Worm (Caenorhabditis elegans): Measurements from ENCODE around the gene F54E2.2.

ce11 chrV:2832666-2833065, 36.6 kb downstream of the F54E2.2 start, which contains the start of gene srj-50:
- TF ChIP-seq lin-13 (tag; optimal IDR thresholded peaks at IDR 0.05) = no peak
- no peak for TF ChIP-seq unc-120 (tag; optimal IDR thresholded peaks at IDR 0.05; ENCODE audit: poor library complexity, severe bottlenecking)
- TF ChIP-seq cnd-1 (tag; optimal IDR thresholded peaks at IDR 0.05) = no peak
- no peak for TF ChIP-seq ceh-83 (GFP tag; optimal IDR thresholded peaks at IDR 0.05)
- no peak for TF ChIP-seq mls-2 (tag; optimal IDR thresholded peaks at IDR 0.05)
- TF ChIP-seq mep-1 (tag; optimal IDR thresholded peaks at IDR 0.05) = no peak
- TF ChIP-seq nhr-12 (tag; optimal IDR thresholded peaks at IDR 0.05) = no peak
- TF ChIP-seq elt-1 (tag; optimal IDR thresholded peaks at IDR 0.05; ENCODE audit: borderline replicate concordance, insufficient read depth) = no peak
- no peak for TF ChIP-seq pha-4 (tag; optimal IDR thresholded peaks at IDR 0.05)
- no peak for TF ChIP-seq unc-62 (GFP tag; optimal IDR thresholded peaks at IDR 0.05)

Data from whole organism, mixed stage, embryonic.